Worm (Caenorhabditis elegans) whole organism, midembryonic: ENCODE data around the gene rpc-11.

Source experiments
- T22C8.4 ChIP-seq: fragments of 200-800 bp; sonication (Bioruptor generic); IDR thresholded peaks from 2 replicates; pipeline ENCODE4 v1.3.6; 2022; ENCODE audit warnings: missing genetic modification characterization, missing compliant biosample characterization
- tab-1 ChIP-seq: fragments of 200-800 bp; sonication (Bioruptor generic); IDR thresholded peaks from 2 replicates; pipeline ENCODE4 v1.3.6; 2022; ENCODE audit warnings: missing genetic modification characterization, missing compliant biosample characterization
- ztf-23 ChIP-seq: fragments of 200-800 bp; sonication (Bioruptor generic); IDR thresholded peaks from 2 replicates; pipeline ENCODE4 v1.3.6; 2022; ENCODE audit warnings: missing genetic modification reagents, missing genetic modification characterization, missing compliant biosample characterization

DNA sequence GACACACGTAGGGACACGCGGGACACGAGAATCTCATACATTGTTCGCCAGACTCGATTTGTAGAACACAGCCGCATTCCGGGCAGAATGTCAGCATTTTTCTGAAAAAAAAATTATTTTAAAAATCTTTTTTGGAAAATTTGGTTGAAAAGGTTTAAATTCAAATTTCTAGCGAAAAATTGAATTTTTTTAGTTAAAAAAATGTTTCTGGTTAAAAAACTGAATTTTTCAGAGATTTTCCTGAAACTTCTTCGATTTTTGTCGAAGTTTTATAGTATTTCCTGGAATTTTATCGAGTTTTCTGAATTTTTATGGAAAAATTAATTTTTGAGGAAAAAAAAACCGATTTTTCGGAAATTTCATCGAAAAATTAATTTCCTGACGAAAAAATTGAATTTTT lies at the start of gene rpc-11:
- no peak for TF ChIP-seq ztf-23 (GFP tag; lab: Robert Waterston, UW)
- TF ChIP-seq T22C8.4 (GFP tag; lab: Robert Waterston, UW) = no peak
- TF ChIP-seq tab-1 (GFP tag; lab: Robert Waterston, UW) = no peak
